Fruit fly (Drosophila melanogaster): ENCODE measurements around the gene by.

Gene by

DNA sequence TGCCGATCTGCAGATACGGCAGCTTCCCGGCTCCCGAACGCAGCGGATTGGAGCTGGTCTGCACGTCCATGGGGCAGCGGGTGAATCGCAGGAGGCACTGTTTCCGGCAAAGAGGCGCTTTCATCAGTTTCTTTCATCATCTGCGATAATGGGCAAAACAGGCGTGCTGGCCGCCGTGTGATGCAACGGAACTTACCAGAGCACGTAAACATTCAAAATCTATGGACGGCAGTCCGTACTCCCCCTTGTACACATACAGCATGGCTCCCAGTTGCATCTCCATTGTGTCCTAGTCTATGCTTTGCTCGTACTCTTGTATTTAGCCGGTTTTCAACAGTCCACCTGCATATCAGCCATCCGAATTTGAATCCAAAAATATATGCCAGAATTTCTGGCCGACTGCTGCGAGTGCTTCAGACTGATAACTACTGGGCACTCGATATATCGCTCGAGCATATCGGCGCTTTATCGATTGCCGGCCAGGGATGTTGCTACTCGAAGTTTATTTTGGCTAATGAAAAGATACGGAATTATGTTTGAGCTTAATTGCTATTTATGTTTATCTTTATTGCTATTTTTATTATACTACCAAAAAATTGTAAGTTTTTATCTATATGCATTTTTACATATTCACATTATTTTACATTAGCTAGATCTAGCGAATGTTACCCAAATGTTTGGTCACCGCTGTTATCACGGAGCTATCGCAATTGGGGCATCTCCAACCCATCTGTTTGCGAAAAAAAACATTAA lies 30.6 kb upstream of the by start, which contains the start of the genes CG9393 and Vps45 (continued):
- no peak for TF ChIP-seq CG3407 (GFP tag; optimal IDR thresholded peaks at IDR 0.05)
- TF ChIP-seq tin (GFP tag; optimal IDR thresholded peaks at IDR 0.05) = peak; percentile 70
- TF ChIP-seq CG6854 (GFP tag; optimal IDR thresholded peaks at IDR 0.05) = no peak
- no peak for TF ChIP-seq CG2678 (tag; optimal IDR thresholded peaks at IDR 0.05)
- TF ChIP-seq onecut (GFP tag; IDR thresholded peaks at IDR 0.05) = 0 out of 2 replicates have a peak, but pooled peaks have one; percentile 18
- TF ChIP-seq BEAF-32 (GFP tag; optimal IDR thresholded peaks at IDR 0.05) = peak; percentile 98
- no peak for TF ChIP-seq z (GFP tag; IDR thresholded peaks at IDR 0.05)
- no peak for TF ChIP-seq Hmx (GFP tag; optimal IDR thresholded peaks at IDR 0.05)
- peak; percentile 80 for TF ChIP-seq Dbx (GFP tag; IDR thresholded peaks at IDR 0.05)
- peak; percentile 59 for TF ChIP-seq dmrt11E (tag; optimal IDR thresholded peaks at IDR 0.05)
- no peak for TF ChIP-seq D (optimal IDR thresholded peaks at IDR 0.05)
- no peak for TF ChIP-seq D (GFP tag; optimal IDR thresholded peaks at IDR 0.05)
- peak; percentile 91 for TF ChIP-seq CG34224 (GFP tag; IDR thresholded peaks at IDR 0.05; ENCODE audit: partially characterized antibody)
- peak; percentile 72 for TF ChIP-seq Myb (GFP tag; optimal IDR thresholded peaks at IDR 0.05)
- TF ChIP-seq ind (GFP tag; optimal IDR thresholded peaks at IDR 0.05) = peak; percentile 74
- TF ChIP-seq BtbVII (GFP tag; optimal IDR thresholded peaks at IDR 0.05) = no peak
- TF ChIP-seq Hr51 (GFP tag; optimal IDR thresholded peaks at IDR 0.05) = peak in 1 of 2 experiments; percentile 78
- TF ChIP-seq pzg (GFP tag; optimal IDR thresholded peaks at IDR 0.05) = peak; percentile 80
- 0 out of 2 replicates have a peak, but pooled peaks have one; percentile 49 for TF ChIP-seq stc (GFP tag; IDR thresholded peaks at IDR 0.05)
- TF ChIP-seq CG14710 (tag; optimal IDR thresholded peaks at IDR 0.05) = peak; percentile 81
- no peak for TF ChIP-seq CG12299 (tag; optimal IDR thresholded peaks at IDR 0.05)
- peak; percentile 5 for TF ChIP-seq Neu2 (GFP tag; optimal IDR thresholded peaks at IDR 0.05; ENCODE audit: borderline replicate concordance)
- no peak for TF ChIP-seq schlank (tag; optimal IDR thresholded peaks at IDR 0.05)
- TF ChIP-seq dati (GFP tag; IDR thresholded peaks at IDR 0.05) = no peak
- peak; percentile 56 for TF ChIP-seq gro (GFP tag; optimal IDR thresholded peaks at IDR 0.05)
- peak; percentile 34; the same call in 1 of the 2 replicates for TF ChIP-seq sisA (GFP tag; IDR thresholded peaks at IDR 0.05)
- peak; percentile 62 for TF ChIP-seq jumu (GFP tag; optimal IDR thresholded peaks at IDR 0.05)
- TF ChIP-seq h (optimal IDR thresholded peaks at IDR 0.05) = no peak
- TF ChIP-seq Atf6 (GFP tag; IDR thresholded peaks at IDR 0.05) = no peak; the same call in 1 of the 2 replicates
- no peak for TF ChIP-seq dan (GFP tag; IDR thresholded peaks at IDR 0.05)
- TF ChIP-seq CG8478 (optimal IDR thresholded peaks at IDR 0.05) = no peak
- TF ChIP-seq shn (GFP tag; optimal IDR thresholded peaks at IDR 0.05) = peak; percentile 52
- TF ChIP-seq CG15514 (GFP tag; optimal IDR thresholded peaks at IDR 0.05) = peak; percentile 67
- no peak for TF ChIP-seq ash1 (GFP tag; optimal IDR thresholded peaks at IDR 0.05)
- TF ChIP-seq ttk (GFP tag; IDR thresholded peaks at IDR 0.05) = 0 out of 2 replicates have a peak, but pooled peaks have one; percentile 7
- no peak for TF ChIP-seq gt (GFP tag; IDR thresholded peaks at IDR 0.05)
- TF ChIP-seq ara (GFP tag; IDR thresholded peaks at IDR 0.05) = peak; percentile 37
- no peak for TF ChIP-seq CG32767 (GFP tag; IDR thresholded peaks at IDR 0.05)
- TF ChIP-seq MBD-R2 (GFP tag; IDR thresholded peaks at IDR 0.05) = peak; percentile 73
- no peak for TF ChIP-seq gcm (GFP tag; optimal IDR thresholded peaks at IDR 0.05)
- TF ChIP-seq CG8290 (GFP tag; optimal IDR thresholded peaks at IDR 0.05) = peak; percentile 47
- no peak for TF ChIP-seq CG8290 (tag; optimal IDR thresholded peaks at IDR 0.05)
- peak; percentile 71 for TF ChIP-seq Xbp1 (GFP tag; optimal IDR thresholded peaks at IDR 0.05)
- no peak for TF ChIP-seq Spps (tag; optimal IDR thresholded peaks at IDR 0.05)
- peak; percentile 25 for TF ChIP-seq tup (GFP tag; optimal IDR thresholded peaks at IDR 0.05)
- TF ChIP-seq Aef1 (GFP tag; IDR thresholded peaks at IDR 0.05) = peak; percentile 27; the same call in 1 of the 3 replicates
- TF ChIP-seq CG9437 (GFP tag; optimal IDR thresholded peaks at IDR 0.05) = peak; percentile 42
- peak; percentile 55 for TF ChIP-seq bcd (GFP tag; optimal IDR thresholded peaks at IDR 0.05)
- TF ChIP-seq CG7839 (tag; optimal IDR thresholded peaks at IDR 0.05) = no peak
- 0 out of 2 replicates have a peak, but pooled peaks have one; percentile 34 for TF ChIP-seq CG4730 (GFP tag; IDR thresholded peaks at IDR 0.05)
- no peak for TF ChIP-seq CG15073 (GFP tag; optimal IDR thresholded peaks at IDR 0.05)
